Worm (Caenorhabditis elegans): ENCODE results near the gene unc-60.

ce11 chrV:1491510-1491909 lies 16.6 kb downstream of the unc-60 start, which contains the start of gene C38C3.6:
- TF ChIP-seq lin-15B (tag; optimal IDR thresholded peaks at IDR 0.05) (no peak), snpc-4 (tag; optimal IDR thresholded peaks at IDR 0.05) (no peak)

Measured in whole organism, L4 larva.